Worm (Caenorhabditis elegans): Measurements from ENCODE around the gene cyp-33C6.

ce11 chrV:2201240-2201639 is 48.0 kb downstream of the cyp-33C6 start, which contains the start of gene cyp-32B1:
- TF ChIP-seq ama-1 (optimal IDR thresholded peaks at IDR 0.05) (no peak), F13H6.1 (tag; optimal IDR thresholded peaks at IDR 0.05) (no peak), ceh-30 (tag; optimal IDR thresholded peaks at IDR 0.05) (no peak), ttx-3 (tag; optimal IDR thresholded peaks at IDR 0.05) (no peak), madf-2 (tag; optimal IDR thresholded peaks at IDR 0.05) (no peak), nfya-1 (tag; optimal IDR thresholded peaks at IDR 0.05) (no peak), tbx-7 (tag; optimal IDR thresholded peaks at IDR 0.05) (no peak), pat-9 (tag; optimal IDR thresholded peaks at IDR 0.05) (no peak), pag-3 (tag; optimal IDR thresholded peaks at IDR 0.05; ENCODE audit: borderline replicate concordance) (no peak), elt-2 (tag; optimal IDR thresholded peaks at IDR 0.05) (no peak), ceh-31 (tag; optimal IDR thresholded peaks at IDR 0.05) (no peak)
